Worm (Caenorhabditis elegans) whole organism, mixed stage, embryonic: ENCODE data around the gene lgc-21.

Experiments used
- M03D4.4 ChIP-seq: sonication (generic microtip); optimal IDR thresholded peaks from 2 replicates; lab custom pipeline; 2017; ENCODE audit warnings: mild to moderate bottlenecking, missing genetic modification characterization, missing compliant biosample characterization
- bed-3 ChIP-seq: fragments of 200-800 bp; sonication (Bioruptor generic); optimal IDR thresholded peaks from 3 replicates; lab custom pipeline; 2018; ENCODE audit warnings: mild to moderate bottlenecking, missing genetic modification characterization, moderate library complexity, missing compliant biosample characterization
- blmp-1 ChIP-seq: fragments of 150-350 bp; optimal IDR thresholded peaks from 2 replicates; lab custom pipeline; 2014; ENCODE audit warnings: missing biosample characterization, missing genetic modification characterization
- ceh-39 ChIP-seq: fragments of 150-350 bp; optimal IDR thresholded peaks from 2 replicates; lab custom pipeline; 2014; ENCODE audit warnings: missing biosample characterization, missing genetic modification characterization
- ceh-43 ChIP-seq: fragments of 200-800 bp; sonication (Bioruptor generic); optimal IDR thresholded peaks from 2 replicates; lab custom pipeline; 2018; ENCODE audit warnings: mild to moderate bottlenecking, missing genetic modification characterization, moderate library complexity, missing compliant biosample characterization
- ceh-83 ChIP-seq: fragments of 200-800 bp; sonication (Bioruptor generic); optimal IDR thresholded peaks from 2 replicates; lab custom pipeline; 2018; ENCODE audit warnings: mild to moderate bottlenecking, missing genetic modification characterization, missing compliant biosample characterization
- ces-1 ChIP-seq: fragments of 150-350 bp; optimal IDR thresholded peaks from 2 replicates; lab custom pipeline; 2014; ENCODE audit warnings: missing biosample characterization, missing genetic modification reagents, missing genetic modification characterization
- cnd-1 ChIP-seq: fragments of 200-800 bp; sonication (Bioruptor generic); optimal IDR thresholded peaks from 2 replicates; lab custom pipeline; 2018; ENCODE audit warnings: mild to moderate bottlenecking, missing genetic modification characterization, missing compliant biosample characterization
- drap-1 ChIP-seq: fragments of 200-800 bp; sonication (Bioruptor generic); optimal IDR thresholded peaks from 3 replicates; lab custom pipeline; 2018; ENCODE audit warnings: mild to moderate bottlenecking, missing genetic modification characterization, missing compliant biosample characterization
- elt-1 ChIP-seq: sonication (generic microtip); optimal IDR thresholded peaks from 2 replicates; lab custom pipeline; 2017; ENCODE audit warnings: missing genetic modification characterization, mild to moderate bottlenecking, missing compliant biosample characterization, antibody characterized with exemption, moderate library complexity, borderline replicate concordance; ENCODE audit not compliant: insufficient read depth
- elt-3 ChIP-seq: fragments of 150-350 bp; optimal IDR thresholded peaks from 2 replicates; lab custom pipeline; 2014; ENCODE audit warnings: missing biosample characterization, missing genetic modification characterization
- flh-1 ChIP-seq: fragments of 200-800 bp; sonication (Bioruptor generic); optimal IDR thresholded peaks from 2 replicates; lab custom pipeline; 2018; ENCODE audit warnings: mild to moderate bottlenecking, missing genetic modification characterization, moderate library complexity, missing compliant biosample characterization
- ham-2 ChIP-seq: fragments of 200-800 bp; sonication (Bioruptor generic); optimal IDR thresholded peaks from 2 replicates; lab custom pipeline; 2018; ENCODE audit warnings: mild to moderate bottlenecking, missing genetic modification characterization, missing compliant biosample characterization
- hlh-1 ChIP-seq: fragments of 150-350 bp; optimal IDR thresholded peaks from 2 replicates; lab custom pipeline; 2014; ENCODE audit warnings: missing biosample characterization, missing genetic modification reagents, missing genetic modification characterization
- lin-13 ChIP-seq: fragments of 150-350 bp; optimal IDR thresholded peaks from 2 replicates; lab custom pipeline; 2014; ENCODE audit warnings: missing biosample characterization, missing genetic modification characterization
- lin-32 ChIP-seq: fragments of 200-800 bp; sonication (Bioruptor generic); optimal IDR thresholded peaks from 2 replicates; lab custom pipeline; 2018; ENCODE audit warnings: mild to moderate bottlenecking, missing genetic modification characterization, missing compliant biosample characterization
- lsy-2 ChIP-seq: fragments of 150-350 bp; optimal IDR thresholded peaks from 2 replicates; lab custom pipeline; 2014; ENCODE audit warnings: missing biosample characterization, missing genetic modification characterization
- mab-5 ChIP-seq: fragments of 150-350 bp; optimal IDR thresholded peaks from 2 replicates; lab custom pipeline; 2014; ENCODE audit warnings: missing biosample characterization, missing genetic modification characterization
- mep-1 ChIP-seq: fragments of 150-350 bp; optimal IDR thresholded peaks from 2 replicates; lab custom pipeline; 2017; ENCODE audit warnings: missing biosample characterization, missing genetic modification reagents, missing genetic modification characterization, inconsistent platforms
- mls-2 ChIP-seq: sonication (generic microtip); optimal IDR thresholded peaks from 2 replicates; lab custom pipeline; 2016; ENCODE audit warnings: mild to moderate bottlenecking, missing genetic modification characterization, moderate library complexity, missing compliant biosample characterization
- nhr-12 ChIP-seq: fragments of 150-350 bp; optimal IDR thresholded peaks from 2 replicates; lab custom pipeline; 2014; ENCODE audit warnings: missing biosample characterization, missing genetic modification characterization
- nhr-2 ChIP-seq: fragments of 150-350 bp; optimal IDR thresholded peaks from 2 replicates; lab custom pipeline; 2014; ENCODE audit warnings: missing biosample characterization, missing genetic modification characterization
- nhr-237 ChIP-seq: fragments of 150-350 bp; optimal IDR thresholded peaks from 2 replicates; lab custom pipeline; 2014; ENCODE audit warnings: missing biosample characterization, missing genetic modification characterization
- nhr-28 ChIP-seq: fragments of 150-350 bp; optimal IDR thresholded peaks from 2 replicates; lab custom pipeline; 2014; ENCODE audit warnings: missing biosample characterization, missing genetic modification characterization
- nhr-76 ChIP-seq: sonication (generic microtip); optimal IDR thresholded peaks from 2 replicates; lab custom pipeline; 2017; ENCODE audit warnings: missing biosample characterization, missing genetic modification characterization
- pha-4 ChIP-seq: fragments of 150-350 bp; optimal IDR thresholded peaks from 2 replicates; lab custom pipeline; 2018; ENCODE audit warnings: missing biosample characterization, missing genetic modification reagents, missing genetic modification characterization
- sem-2 ChIP-seq: fragments of 200-800 bp; sonication (Bioruptor generic); optimal IDR thresholded peaks from 2 replicates; lab custom pipeline; 2018; ENCODE audit warnings: mild to moderate bottlenecking, missing genetic modification characterization, missing compliant biosample characterization
- snpc-4 ChIP-seq: fragments of 150-350 bp; optimal IDR thresholded peaks from 2 replicates; lab custom pipeline; 2014; ENCODE audit warnings: missing biosample characterization, missing genetic modification characterization
- sptf-1 ChIP-seq: sonication (generic microtip); optimal IDR thresholded peaks from 2 replicates; lab custom pipeline; 2017; ENCODE audit warnings: mild to moderate bottlenecking, missing genetic modification characterization, moderate library complexity, missing compliant biosample characterization
- tbx-8 ChIP-seq: fragments of 200-800 bp; sonication (Bioruptor generic); optimal IDR thresholded peaks from 2 replicates; lab custom pipeline; 2018; ENCODE audit warnings: mild to moderate bottlenecking, missing genetic modification characterization, moderate library complexity, missing compliant biosample characterization
- unc-120 ChIP-seq: sonication (generic microtip); optimal IDR thresholded peaks from 2 replicates; lab custom pipeline; 2017; ENCODE audit warnings: missing genetic modification characterization, missing compliant biosample characterization; ENCODE audit not compliant: poor library complexity, severe bottlenecking
- unc-39 ChIP-seq: fragments of 150-350 bp; optimal IDR thresholded peaks from 2 replicates; lab custom pipeline; 2014; ENCODE audit warnings: missing biosample characterization, missing genetic modification characterization
- unc-62 ChIP-seq: fragments of 150-350 bp; optimal IDR thresholded peaks from 2 replicates; lab custom pipeline; 2014; ENCODE audit warnings: missing biosample characterization, missing genetic modification reagents, missing genetic modification characterization
- zip-8 ChIP-seq: fragments of 150-350 bp; optimal IDR thresholded peaks from 2 replicates; lab custom pipeline; 2014; ENCODE audit warnings: missing biosample characterization, missing genetic modification characterization
- ztf-11 ChIP-seq: fragments of 150-350 bp; optimal IDR thresholded peaks from 2 replicates; lab custom pipeline; 2014; ENCODE audit warnings: missing biosample characterization, missing genetic modification characterization

Gene lgc-21

ce11 chrX:14108245-14108644 is 40.5 kb upstream of the lgc-21 start, which contains the start of gene F16B12.7:
F16B12.7 (plus strand) TSS chrX:14108545.
- TF ChIP-seq tbx-8 (GFP tag; lab: Kevin White, UChicago) (no peak), cnd-1 (no peak), lsy-2 (tag; lab: Kevin White, UChicago) (no peak), sptf-1 (tag; lab: Kevin White, UChicago) (no peak), mab-5 (tag; lab: Kevin White, UChicago) (no peak), drap-1 (GFP tag; lab: Kevin White, UChicago) (no peak), nhr-12 (tag; lab: Kevin White, UChicago) (no peak), bed-3 (GFP tag; lab: Kevin White, UChicago) (no peak), nhr-237 (tag; lab: Kevin White, UChicago) (no peak), flh-1 (GFP tag; lab: Kevin White, UChicago) (no peak), nhr-28 (tag; lab: Kevin White, UChicago) (no peak), hlh-1 (no peak), ces-1 (GFP tag; lab: Kevin White, UChicago) (no peak), ceh-43 (no peak), elt-3 (no peak), snpc-4 (tag; lab: Kevin White, UChicago) (no peak), unc-62 (no peak)

DNA sequence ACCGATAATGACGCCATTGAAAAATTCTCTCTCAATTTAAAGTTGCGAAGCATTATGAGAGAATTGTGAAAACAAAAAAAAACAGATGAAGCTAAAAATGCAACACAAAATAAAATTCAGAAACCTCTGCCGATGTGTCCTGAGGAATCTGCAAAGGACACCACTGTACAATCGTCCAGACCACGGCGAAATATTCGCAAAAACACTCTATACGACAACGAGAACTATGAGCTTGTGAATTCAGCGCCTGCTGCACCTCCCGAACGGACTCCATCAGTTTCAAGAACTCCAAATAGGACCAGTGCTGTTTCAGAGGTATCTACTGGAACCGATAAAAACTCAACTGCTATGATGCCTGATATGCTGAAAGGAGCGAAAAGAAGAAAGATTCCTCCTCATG is 34.7 kb upstream of the lgc-21 start:
- TF ChIP-seq tbx-8 (GFP tag; lab: Kevin White, UChicago) (no peak), mab-5 (tag; lab: Kevin White, UChicago) (no peak)

- TF ChIP-seq unc-39 (tag; lab: Kevin White, UChicago): no peak
- TF ChIP-seq nhr-237 (tag; lab: Kevin White, UChicago): peak; percentile 57
- TF ChIP-seq hlh-1: peak; percentile 75
- peak; percentile 32 for TF ChIP-seq unc-120 (tag; lab: Kevin White, UChicago)
- TF ChIP-seq blmp-1 (tag; lab: Kevin White, UChicago): no peak
- TF ChIP-seq mab-5 (tag; lab: Kevin White, UChicago): no peak
- TF ChIP-seq elt-3: no peak
- TF ChIP-seq ztf-11 (tag; lab: Kevin White, UChicago): no peak
- TF ChIP-seq zip-8 (tag; lab: Kevin White, UChicago): no peak
- no peak for TF ChIP-seq ceh-43
- TF ChIP-seq cnd-1: no peak
- peak; percentile 93 for TF ChIP-seq pha-4 (tag; lab: Kevin White, UChicago)
- no peak for TF ChIP-seq nhr-28 (tag; lab: Kevin White, UChicago)
- peak; percentile 86 for TF ChIP-seq mep-1
- TF ChIP-seq nhr-76 (tag; lab: Kevin White, UChicago): no peak
- peak; percentile 15 for TF ChIP-seq drap-1 (GFP tag; lab: Kevin White, UChicago)
- peak; percentile 26 for TF ChIP-seq mls-2 (tag; lab: Kevin White, UChicago)
- TF ChIP-seq lsy-2 (tag; lab: Kevin White, UChicago): peak; percentile 72
- peak; percentile 87 for TF ChIP-seq lin-13 (tag; lab: Kevin White, UChicago)
- TF ChIP-seq nhr-12 (tag; lab: Kevin White, UChicago): no peak
- TF ChIP-seq lin-32 (GFP tag; lab: Kevin White, UChicago): no peak
- no peak for TF ChIP-seq sem-2
- peak; percentile 21 for TF ChIP-seq M03D4.4 (tag; lab: Kevin White, UChicago)
- peak; percentile 39 for TF ChIP-seq ces-1 (GFP tag; lab: Kevin White, UChicago)
- no peak for TF ChIP-seq bed-3 (GFP tag; lab: Kevin White, UChicago)
- no peak for TF ChIP-seq ham-2
- TF ChIP-seq unc-62: peak; percentile 52
- no peak for TF ChIP-seq elt-1 (tag; lab: Kevin White, UChicago)
- peak; percentile 65 for TF ChIP-seq sptf-1 (tag; lab: Kevin White, UChicago)
- peak; percentile 94 for TF ChIP-seq ceh-39
- TF ChIP-seq flh-1 (GFP tag; lab: Kevin White, UChicago): no peak
- no peak for TF ChIP-seq ceh-83 (GFP tag; lab: Kevin White, UChicago)
- peak; percentile 26 for TF ChIP-seq tbx-8 (GFP tag; lab: Kevin White, UChicago)
- TF ChIP-seq nhr-2 (tag; lab: Kevin White, UChicago): peak; percentile 58
- TF ChIP-seq snpc-4 (tag; lab: Kevin White, UChicago): no peak
These were observed 34.2 kb upstream of the lgc-21 start, which contains the start of gene F16B12.6 for ce11 chrX:14101986-14102385. F16B12.6 (plus strand) TSS chrX:14102316.
